Fruit fly (Drosophila melanogaster) whole organism, embryonic: ENCODE measurements around the gene r-l.

Source experiments
- CG10543 ChIP-seq: fragments of 200-800 bp; sonication (Bioruptor generic); optimal IDR thresholded peaks from 3 replicates; lab custom pipeline; 2017; ENCODE audit warnings: missing biosample characterization, mild to moderate bottlenecking, missing genetic modification characterization, moderate library complexity
- CG14710 ChIP-seq: fragments of 200-800 bp; sonication (Bioruptor generic); optimal IDR thresholded peaks from 3 replicates; lab custom pipeline; 2019; ENCODE audit warnings: missing biosample characterization, mild to moderate bottlenecking, missing genetic modification characterization, moderate library complexity
- CG15514 ChIP-seq: fragments of 200-800 bp; sonication (Bioruptor generic); optimal IDR thresholded peaks from 3 replicates; lab custom pipeline; 2017; ENCODE audit warnings: missing biosample characterization, missing genetic modification characterization, mild to moderate bottlenecking, moderate library complexity, missing genetic modification reagents
- CG17612 ChIP-seq: fragments of 200-800 bp; sonication (Bioruptor generic); IDR thresholded peaks from 2 replicates; pipeline ENCODE4 v1.3.6; 2022; ENCODE audit warnings: missing biosample characterization, missing genetic modification characterization
- CG18599 ChIP-seq: fragments of 200-800 bp; sonication (Bioruptor generic); optimal IDR thresholded peaks from 3 replicates; lab custom pipeline; 2017; ENCODE audit warnings: missing biosample characterization, missing genetic modification characterization, mild to moderate bottlenecking, moderate library complexity, missing genetic modification reagents
- CG2120 ChIP-seq: fragments of 200-800 bp; sonication (Bioruptor generic); optimal IDR thresholded peaks from 3 replicates; lab custom pipeline; 2016; ENCODE audit warnings: missing biosample characterization, missing genetic modification characterization
- CG30020 ChIP-seq: fragments of 200-800 bp; optimal IDR thresholded peaks from 2 replicates; lab custom pipeline; 2019; ENCODE audit warnings: missing biosample characterization, mild to moderate bottlenecking, missing genetic modification characterization, moderate library complexity
- CG34376 ChIP-seq: fragments of 200-800 bp; sonication (Bioruptor generic); optimal IDR thresholded peaks from 2 replicates; lab custom pipeline; 2018; ENCODE audit warnings: missing biosample characterization, mild to moderate bottlenecking, missing genetic modification characterization
- CG5953 ChIP-seq: fragments of 200-800 bp; sonication (Bioruptor generic); IDR thresholded peaks from 2 replicates; pipeline ENCODE4 v1.3.6; 2022; ENCODE audit warnings: missing biosample characterization, missing genetic modification characterization
- CG6175 ChIP-seq: fragments of 200-800 bp; sonication (Bioruptor generic); IDR thresholded peaks from 3 replicates; pipeline ENCODE4 v1.3.6; 2022; ENCODE audit warnings: missing biosample characterization, missing genetic modification characterization
- CG6254 ChIP-seq: fragments of 200-800 bp; sonication (Bioruptor generic); optimal IDR thresholded peaks from 3 replicates; lab custom pipeline; 2017; ENCODE audit warnings: mild to moderate bottlenecking, missing biosample characterization, missing genetic modification reagents, missing genetic modification characterization
- CG6791 ChIP-seq: fragments of 200-800 bp; sonication (Bioruptor generic); IDR thresholded peaks from 3 replicates; pipeline ENCODE4 v1.3.6; 2022; ENCODE audit warnings: missing biosample characterization, missing genetic modification characterization; ENCODE audit not compliant: partially characterized antibody
- Dbx ChIP-seq: fragments of 200-800 bp; sonication (Bioruptor generic); IDR thresholded peaks from 3 replicates; pipeline ENCODE4 v1.3.6; 2022; ENCODE audit warnings: missing biosample characterization, missing genetic modification characterization
- Deaf1 ChIP-seq: fragments of 200-800 bp; optimal IDR thresholded peaks from 3 replicates; lab custom pipeline; 2019; ENCODE audit warnings: missing biosample characterization, mild to moderate bottlenecking, missing genetic modification characterization, moderate library complexity
- ERR ChIP-seq: fragments of 200-800 bp; sonication (Bioruptor generic); optimal IDR thresholded peaks from 2 replicates; lab custom pipeline; 2016; ENCODE audit warnings: missing biosample characterization, missing genetic modification characterization
- Gug ChIP-seq: fragments of 200-800 bp; sonication (Bioruptor generic); IDR thresholded peaks from 4 replicates; pipeline ENCODE4 v1.3.6; 2022; ENCODE audit warnings: missing biosample characterization, missing genetic modification characterization
- Hr51 ChIP-seq, 2 experiments: fragments of 200-800 bp; sonication (Bioruptor generic); optimal IDR thresholded peaks; 2 replicates in 1 of 2; 3 replicates in 1 of 2; lab custom pipeline; 2016 to 2018; ENCODE audit warnings: missing biosample characterization in 2 of 2, missing genetic modification characterization in 2 of 2, mild to moderate bottlenecking in 1 of 2, moderate library complexity in 1 of 2
- Hr78 ChIP-seq, 2 experiments: fragments of 200-800 bp in 1 of 2; fragments of >200 bp in 1 of 2; sonication (Bioruptor generic) in 1 of 2; optimal IDR thresholded peaks; 2 replicates each; lab custom pipeline; 2017 to 2019; ENCODE audit warnings: missing biosample characterization in 2 of 2, missing genetic modification characterization in 2 of 2, mild to moderate bottlenecking in 1 of 2, moderate library complexity in 1 of 2
- MESR4 ChIP-seq: fragments of 200-800 bp; sonication (Bioruptor generic); optimal IDR thresholded peaks from 2 replicates; lab custom pipeline; 2018; ENCODE audit warnings: missing biosample characterization, mild to moderate bottlenecking, missing genetic modification characterization, moderate library complexity
- Meics ChIP-seq: fragments of 200-800 bp; sonication (Bioruptor generic); optimal IDR thresholded peaks from 2 replicates; lab custom pipeline; 2017; ENCODE audit warnings: missing biosample characterization, mild to moderate bottlenecking, missing genetic modification characterization
- Oli ChIP-seq: fragments of 200-800 bp; sonication (Bioruptor generic); optimal IDR thresholded peaks from 2 replicates; lab custom pipeline; 2018; ENCODE audit warnings: missing biosample characterization, mild to moderate bottlenecking, missing genetic modification characterization, moderate library complexity
- Ptx1 ChIP-seq: fragments of 200-800 bp; sonication (Bioruptor generic); IDR thresholded peaks from 2 replicates; pipeline ENCODE4 v1.3.6; 2022; ENCODE audit warnings: missing biosample characterization, missing genetic modification characterization
- ase ChIP-seq: fragments of 200-800 bp; sonication (Bioruptor generic); IDR thresholded peaks from 3 replicates; pipeline ENCODE4 v1.3.6; 2022; ENCODE audit warnings: missing biosample characterization, missing genetic modification characterization
- ash1 ChIP-seq: fragments of 200-800 bp; sonication (Bioruptor generic); optimal IDR thresholded peaks from 2 replicates; lab custom pipeline; 2018; ENCODE audit warnings: missing biosample characterization, mild to moderate bottlenecking, missing genetic modification characterization
- bigmax ChIP-seq: fragments of 200-800 bp; sonication (Bioruptor generic); optimal IDR thresholded peaks from 2 replicates; lab custom pipeline; 2018; ENCODE audit warnings: missing biosample characterization, mild to moderate bottlenecking, missing genetic modification characterization
- cwo ChIP-seq: fragments of 200-800 bp; sonication (Bioruptor generic); optimal IDR thresholded peaks from 3 replicates; lab custom pipeline; 2017; ENCODE audit warnings: missing biosample characterization, missing genetic modification characterization, mild to moderate bottlenecking, moderate library complexity, missing genetic modification reagents
- dm ChIP-seq: fragments of 200-800 bp; sonication (Bioruptor generic); optimal IDR thresholded peaks from 3 replicates; lab custom pipeline; 2016; ENCODE audit warnings: missing biosample characterization, missing genetic modification characterization
- ewg ChIP-seq: fragments of 200-800 bp; sonication (Bioruptor generic); optimal IDR thresholded peaks from 3 replicates; lab custom pipeline; 2017; ENCODE audit warnings: mild to moderate bottlenecking, missing biosample characterization, missing genetic modification reagents, missing genetic modification characterization
- hbn ChIP-seq: fragments of 200-800 bp; sonication (Bioruptor generic); IDR thresholded peaks from 2 replicates; pipeline ENCODE4 v1.3.6; 2022; ENCODE audit warnings: missing biosample characterization, missing genetic modification characterization; ENCODE audit not compliant: partially characterized antibody
- insv ChIP-seq, 2 experiments: fragments of 200-800 bp; sonication (Bioruptor generic); optimal IDR thresholded peaks; 3 replicates each; lab custom pipeline; 2016 to 2018; ENCODE audit warnings: missing biosample characterization in 2 of 2, missing genetic modification characterization in 2 of 2
- kah ChIP-seq: fragments of 200-800 bp; sonication (Bioruptor generic); optimal IDR thresholded peaks from 2 replicates; lab custom pipeline; 2018; ENCODE audit warnings: missing biosample characterization, mild to moderate bottlenecking, missing genetic modification characterization
- maf-S ChIP-seq: fragments of 200-800 bp; sonication (Bioruptor generic); optimal IDR thresholded peaks from 2 replicates; lab custom pipeline; 2016; ENCODE audit warnings: missing biosample characterization, missing genetic modification characterization
- phol ChIP-seq: fragments of 200-800 bp; sonication (Bioruptor generic); optimal IDR thresholded peaks from 3 replicates; lab custom pipeline; 2018; ENCODE audit warnings: missing biosample characterization, mild to moderate bottlenecking, missing genetic modification characterization, moderate library complexity
- sd ChIP-seq: fragments of 200-800 bp; sonication (Bioruptor generic); optimal IDR thresholded peaks from 3 replicates; lab custom pipeline; 2018; ENCODE audit warnings: missing biosample characterization, mild to moderate bottlenecking, missing genetic modification characterization, moderate library complexity
- sens-2 ChIP-seq: fragments of 200-800 bp; sonication (Bioruptor generic); IDR thresholded peaks from 2 replicates; pipeline ENCODE4 v1.3.6; 2022; ENCODE audit warnings: missing biosample characterization, missing genetic modification characterization
- sr ChIP-seq: fragments of 200-800 bp; sonication (Bioruptor generic); IDR thresholded peaks from 3 replicates; pipeline ENCODE4 v1.3.6; 2022; ENCODE audit warnings: missing biosample characterization, missing genetic modification characterization
- stwl ChIP-seq: fragments of 200-800 bp; sonication (Bioruptor generic); optimal IDR thresholded peaks from 3 replicates; lab custom pipeline; 2018; ENCODE audit warnings: missing biosample characterization, mild to moderate bottlenecking, missing genetic modification characterization, moderate library complexity

The r-l gene

DNA sequence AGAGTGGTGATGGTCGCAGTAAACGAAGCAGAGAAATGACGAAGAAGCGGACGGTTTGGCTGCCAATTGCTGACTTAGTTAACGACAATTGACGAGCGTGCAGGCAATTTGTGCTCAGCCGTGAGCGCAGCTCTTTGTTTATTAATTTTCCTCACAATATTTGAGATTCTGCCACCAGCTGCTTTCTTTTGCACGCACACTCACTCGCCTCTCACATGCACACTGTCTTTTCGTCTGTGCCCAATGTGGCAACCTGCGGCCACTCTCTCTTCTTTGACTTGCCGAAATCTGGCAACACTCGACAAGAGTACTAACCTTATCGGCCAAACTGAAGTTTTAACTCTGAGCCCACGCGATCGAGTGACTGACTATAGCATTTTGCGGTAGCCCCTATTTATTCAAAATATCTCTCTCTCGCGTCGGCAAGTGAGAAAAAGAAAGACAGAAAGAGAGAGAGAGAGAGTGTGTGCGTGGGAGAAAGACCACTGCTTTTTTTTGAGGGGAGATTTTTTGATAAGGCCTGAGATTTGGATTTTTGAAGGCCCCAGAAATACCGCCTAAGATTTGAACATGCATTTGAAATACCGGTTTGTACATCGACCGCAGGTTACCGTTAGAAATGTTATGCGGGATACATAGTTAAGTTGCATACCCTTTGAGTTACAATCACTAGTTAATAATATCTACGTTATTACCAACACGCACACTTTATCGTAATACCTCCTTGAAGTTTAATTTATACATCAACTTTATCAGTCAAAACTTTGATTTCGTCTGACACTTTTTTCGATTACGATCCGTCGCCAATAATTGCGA is 12.5 kb downstream of the r-l start, which contains the start of gene Mvl (continued):
- TF ChIP-seq CG34376 (GFP tag; lab: Kevin White, UChicago) (peak; percentile 65), kah (peak; percentile 26), CG6254 (GFP tag; lab: Kevin White, UChicago) (peak; percentile 19), Meics (GFP tag; lab: Kevin White, UChicago) (no peak), Hr51 (GFP tag; optimal IDR thresholded peaks at IDR 0.05; lab: Kevin White, UChicago) (no peak), CG2120 (GFP tag; lab: Kevin White, UChicago) (no peak), cwo (GFP tag; lab: Kevin White, UChicago) (peak; percentile 30), ase (no peak), sr (GFP tag; lab: Robert Waterston, UW) (peak; percentile 86), CG6791 (GFP tag; lab: Robert Waterston, UW) (peak; percentile 59; the same call in 1 of the 3 replicates), ash1 (GFP tag; lab: Kevin White, UChicago) (peak; percentile 12), CG14710 (tag; lab: Kevin White, UChicago) (peak; percentile 34), Gug (no peak), CG15514 (GFP tag; lab: Kevin White, UChicago) (peak; percentile 57), sens-2 (GFP tag; lab: Robert Waterston, UW) (0 out of 2 replicates have a peak, but pooled peaks have one; percentile 44), stwl (tag; lab: Kevin White, UChicago) (peak; percentile 73), ewg (GFP tag; lab: Kevin White, UChicago) (peak; percentile 82), CG6175 (GFP tag; lab: Robert Waterston, UW) (peak; percentile 89), Ptx1 (GFP tag; lab: Robert Waterston, UW) (no peak), ERR (GFP tag; lab: Kevin White, UChicago) (peak; percentile 8), dm (GFP tag; lab: Kevin White, UChicago) (peak; percentile 46), sd (peak; percentile 8), Deaf1 (peak; percentile 38), MESR4 (GFP tag; lab: Kevin White, UChicago) (peak; percentile 34), hbn (GFP tag; lab: Robert Waterston, UW) (no peak), phol (tag; lab: Kevin White, UChicago) (peak; percentile 2), CG17612 (GFP tag; lab: Robert Waterston, UW) (no peak), maf-S (GFP tag; lab: Kevin White, UChicago) (no peak), CG18599 (GFP tag; lab: Kevin White, UChicago) (peak; percentile 37), Oli (tag; lab: Kevin White, UChicago) (no peak), bigmax (GFP tag; lab: Kevin White, UChicago) (peak; percentile 82), CG30020 (tag; lab: Kevin White, UChicago) (peak; percentile 3), CG5953 (GFP tag; lab: Robert Waterston, UW) (no peak), CG10543 (GFP tag; lab: Kevin White, UChicago) (peak; percentile 58), insv (GFP tag; optimal IDR thresholded peaks at IDR 0.05; lab: Kevin White, UChicago) (peak in 1 of 2 experiments; percentile 18), Hr78 (GFP tag; optimal IDR thresholded peaks at IDR 0.05; lab: Kevin White, UChicago) (no peak), Dbx (GFP tag; lab: Robert Waterston, UW) (0 out of 3 replicates have a peak, but pooled peaks have one; percentile 9)
- TF ChIP-seq, all 482 proteins: peak for 126
